Fruit fly (Drosophila melanogaster): Measurements from ENCODE around the gene Nf-YC.

DNA sequence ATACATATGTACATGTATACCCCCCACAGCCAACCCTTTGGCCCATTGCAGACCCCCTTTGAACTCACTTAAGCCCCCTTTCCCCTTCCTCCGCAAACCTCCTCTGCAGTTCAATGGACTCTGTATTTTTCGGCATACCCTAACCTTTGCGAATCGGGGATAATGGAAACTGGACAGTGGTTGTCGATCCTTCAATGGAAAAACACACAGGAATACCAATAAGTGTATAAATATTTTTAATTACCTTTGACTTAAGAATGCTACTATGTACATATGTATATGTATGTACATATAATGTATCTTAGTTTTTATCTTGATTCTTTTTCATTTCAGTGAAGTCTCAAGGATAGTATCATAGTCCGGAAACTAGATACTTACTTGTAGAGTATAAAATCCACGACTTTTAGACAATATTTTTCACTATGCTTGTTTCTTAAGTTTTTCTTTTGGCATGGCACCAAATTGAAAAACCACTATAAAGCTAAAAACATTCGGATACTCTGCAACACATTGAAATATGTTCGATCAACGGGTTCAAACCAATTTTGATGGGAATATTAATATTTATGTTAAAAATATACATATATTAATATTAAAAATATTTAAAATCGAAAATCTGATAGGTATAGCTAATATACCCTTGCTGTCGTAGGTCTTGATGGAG lies 35.7 kb upstream of the Nf-YC start:
- TF ChIP-seq kay (GFP tag; ENCODE audit: borderline replicate concordance) (no peak), cic (GFP tag; optimal IDR thresholded peaks at IDR 0.05) (no peak), Hr96 (GFP tag; optimal IDR thresholded peaks at IDR 0.05) (no peak), bab1 (GFP tag; optimal IDR thresholded peaks at IDR 0.05) (peak; percentile 72), Mnt (GFP tag; optimal IDR thresholded peaks at IDR 0.05) (no peak), pad (GFP tag; optimal IDR thresholded peaks at IDR 0.05) (no peak), toe (GFP tag; optimal IDR thresholded peaks at IDR 0.05) (no peak), CG12768 (GFP tag; optimal IDR thresholded peaks at IDR 0.05) (no peak), CG7101 (tag; optimal IDR thresholded peaks at IDR 0.05) (peak; percentile 16), CG7045 (GFP tag; optimal IDR thresholded peaks at IDR 0.05) (no peak), CG5204 (GFP tag; optimal IDR thresholded peaks at IDR 0.05) (no peak), Crg-1 (GFP tag; optimal IDR thresholded peaks at IDR 0.05) (no peak), CG11617 (GFP tag; optimal IDR thresholded peaks at IDR 0.05) (no peak)

Measured in whole organism, adult.